Fruit fly (Drosophila melanogaster): ENCODE results near the gene Akh.

Gene Akh

dm6 chr3L:4122185-4122767, 19.0 kb upstream of the Akh start, which contains the start of gene Chd64 (continued):
- no peak for TF ChIP-seq CG3726 (GFP tag; IDR thresholded peaks at IDR 0.05)
- TF ChIP-seq NC2β (GFP tag; optimal IDR thresholded peaks at IDR 0.05) = no peak
- TF ChIP-seq sc (optimal IDR thresholded peaks at IDR 0.05) = no peak
- no peak for TF ChIP-seq sc (GFP tag; optimal IDR thresholded peaks at IDR 0.05)
- no peak for TF ChIP-seq CG11398 (GFP tag; optimal IDR thresholded peaks at IDR 0.05)
- no peak for TF ChIP-seq slp2 (GFP tag; optimal IDR thresholded peaks at IDR 0.05)
- peak; percentile 46 for TF ChIP-seq Deaf1 (tag; optimal IDR thresholded peaks at IDR 0.05)
- peak; percentile 44 for TF ChIP-seq NFAT (GFP tag; IDR thresholded peaks at IDR 0.05)
- TF ChIP-seq Fer3 (tag; optimal IDR thresholded peaks at IDR 0.05) = peak; percentile 40
- TF ChIP-seq HLHmδ (GFP tag; optimal IDR thresholded peaks at IDR 0.05) = no peak
- TF ChIP-seq Nf-YA (GFP tag; IDR thresholded peaks at IDR 0.05) = no peak
- TF ChIP-seq CG13775 (GFP tag; optimal IDR thresholded peaks at IDR 0.05) = no peak
- TF ChIP-seq Opbp (GFP tag; IDR thresholded peaks at IDR 0.05; ENCODE audit: partially characterized antibody) = peak; percentile 48; the same call in 1 of the 3 replicates
- no peak for TF ChIP-seq Xbp1 (GFP tag; optimal IDR thresholded peaks at IDR 0.05)
- TF ChIP-seq ro (GFP tag; IDR thresholded peaks at IDR 0.05) = no peak
- TF ChIP-seq MTF-1 (GFP tag; optimal IDR thresholded peaks at IDR 0.05; ENCODE audit: borderline replicate concordance) = peak; percentile 13
- TF ChIP-seq ap (GFP tag; IDR thresholded peaks at IDR 0.05) = no peak
- no peak for TF ChIP-seq zen (tag; optimal IDR thresholded peaks at IDR 0.05)
- peak; percentile 54 for TF ChIP-seq CG6765 (GFP tag; optimal IDR thresholded peaks at IDR 0.05)
- TF ChIP-seq cwo (GFP tag; optimal IDR thresholded peaks at IDR 0.05) = peak; percentile 65
- TF ChIP-seq caup (GFP tag; optimal IDR thresholded peaks at IDR 0.05; ENCODE audit: severe bottlenecking) = peak; percentile 62
- TF ChIP-seq CG3407 (GFP tag; optimal IDR thresholded peaks at IDR 0.05) = no peak
- TF ChIP-seq disco-r (GFP tag; optimal IDR thresholded peaks at IDR 0.05) = no peak
- TF ChIP-seq pzg (GFP tag; optimal IDR thresholded peaks at IDR 0.05) = peak; percentile 52
- TF ChIP-seq peb (GFP tag; IDR thresholded peaks at IDR 0.05) = no peak
- TF ChIP-seq fu2 (GFP tag; optimal IDR thresholded peaks at IDR 0.05) = no peak
- TF ChIP-seq Hr51 (GFP tag; optimal IDR thresholded peaks at IDR 0.05) = no peak
- peak; percentile 32 for TF ChIP-seq CG15601 (tag; optimal IDR thresholded peaks at IDR 0.05)
- TF ChIP-seq ac (GFP tag; optimal IDR thresholded peaks at IDR 0.05) = no peak
- peak; percentile 71 for TF ChIP-seq mirr (GFP tag; optimal IDR thresholded peaks at IDR 0.05)
- TF ChIP-seq slou (GFP tag; optimal IDR thresholded peaks at IDR 0.05) = no peak
- 0 out of 3 replicates have a peak, but pooled peaks have one; percentile 36 for TF ChIP-seq HLH4C (GFP tag; IDR thresholded peaks at IDR 0.05; ENCODE audit: partially characterized antibody)
- TF ChIP-seq Camta (GFP tag; optimal IDR thresholded peaks at IDR 0.05) = no peak
- TF ChIP-seq tna (GFP tag; IDR thresholded peaks at IDR 0.05; ENCODE audit: partially characterized antibody) = peak; percentile 42; the same call in 1 of the 2 replicates
- TF ChIP-seq CG2678 (tag; optimal IDR thresholded peaks at IDR 0.05) = peak; percentile 67
- no peak for TF ChIP-seq Dad (GFP tag; optimal IDR thresholded peaks at IDR 0.05)
- TF ChIP-seq CG17612 (GFP tag; IDR thresholded peaks at IDR 0.05) = no peak
- peak; percentile 38; the same call in 1 of the 3 replicates for TF ChIP-seq dysf (GFP tag; IDR thresholded peaks at IDR 0.05)
- TF ChIP-seq CG12299 (tag; optimal IDR thresholded peaks at IDR 0.05) = no peak
- TF ChIP-seq so (GFP tag; IDR thresholded peaks at IDR 0.05) = peak; percentile 15; the same call in 1 of the 3 replicates
- TF ChIP-seq Gsc (GFP tag; IDR thresholded peaks at IDR 0.05) = no peak
- no peak for TF ChIP-seq toy (GFP tag; IDR thresholded peaks at IDR 0.05)
- no peak for TF ChIP-seq nerfin-2 (GFP tag; IDR thresholded peaks at IDR 0.05; ENCODE audit: partially characterized antibody)
- no peak for TF ChIP-seq gce (GFP tag; IDR thresholded peaks at IDR 0.05)
- peak; percentile 67 for TF ChIP-seq lilli (GFP tag; optimal IDR thresholded peaks at IDR 0.05)
- peak; percentile 82 for TF ChIP-seq Fer1 (GFP tag; optimal IDR thresholded peaks at IDR 0.05)
- TF ChIP-seq D19B (GFP tag; optimal IDR thresholded peaks at IDR 0.05) = no peak
- TF ChIP-seq Eip74EF (GFP tag; optimal IDR thresholded peaks at IDR 0.05) = peak in 1 of 2 experiments; percentile 52
- no peak for TF ChIP-seq bsh (GFP tag; optimal IDR thresholded peaks at IDR 0.05)

All from whole organism, embryonic.